Worm (Caenorhabditis elegans): ENCODE data around the gene F13C5.3.

The F13C5.3 gene

DNA sequence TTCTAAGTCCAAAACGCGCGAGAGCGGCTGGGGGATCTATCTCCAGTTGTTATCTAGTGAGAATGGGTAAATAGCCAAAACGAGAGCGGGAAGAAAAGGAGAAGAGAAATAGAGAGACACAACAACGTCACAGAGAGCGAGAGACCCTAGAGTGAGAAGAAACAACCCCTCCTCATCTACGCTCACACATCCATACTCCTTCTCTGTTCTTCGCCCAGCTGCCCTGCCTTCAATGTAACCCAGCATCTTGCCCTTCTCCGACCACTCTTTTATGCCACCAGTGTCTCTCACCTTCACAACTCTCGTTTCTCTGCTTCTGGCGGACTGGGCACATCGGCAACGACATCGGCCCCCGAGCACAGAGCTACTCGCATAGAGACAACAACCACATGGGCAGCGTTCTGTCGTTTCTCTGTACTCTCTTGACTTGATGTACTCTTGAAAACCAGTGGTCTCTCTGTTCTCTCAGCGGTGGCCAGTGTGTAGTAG lies 6.1 kb downstream of the F13C5.3 start (continued):
- TF ChIP-seq elt-4 (tag; optimal IDR thresholded peaks at IDR 0.05) (no peak), syd-9 (tag; optimal IDR thresholded peaks at IDR 0.05) (peak; percentile 84), hlh-13 (GFP tag; optimal IDR thresholded peaks at IDR 0.05) (peak; percentile 7), hlh-8 (tag; optimal IDR thresholded peaks at IDR 0.05) (peak; percentile 90), hlh-30 (tag; optimal IDR thresholded peaks at IDR 0.05; ENCODE audit: insufficient read depth) (peak; percentile 88), ceh-2 (tag; optimal IDR thresholded peaks at IDR 0.05) (peak; percentile 47), fkh-10 (GFP tag; optimal IDR thresholded peaks at IDR 0.05) (peak; percentile 21), nfya-1 (tag; optimal IDR thresholded peaks at IDR 0.05) (peak; percentile 83), tbx-7 (tag; optimal IDR thresholded peaks at IDR 0.05) (peak; percentile 55), Y22D7AL.16 (tag; optimal IDR thresholded peaks at IDR 0.05) (no peak), rnt-1 (tag; optimal IDR thresholded peaks at IDR 0.05) (peak; percentile 92), gmeb-2 (tag; optimal IDR thresholded peaks at IDR 0.05) (no peak), madf-2 (tag; optimal IDR thresholded peaks at IDR 0.05) (peak; percentile 38), K09A11.1 (tag; optimal IDR thresholded peaks at IDR 0.05; ENCODE audit: insufficient read depth) (no peak), npax-4 (tag; optimal IDR thresholded peaks at IDR 0.05) (no peak), lim-6 (tag; optimal IDR thresholded peaks at IDR 0.05) (no peak), fax-1 (tag; optimal IDR thresholded peaks at IDR 0.05) (peak; percentile 6), ceh-48 (tag; optimal IDR thresholded peaks at IDR 0.05) (no peak), tbx-2 (tag; optimal IDR thresholded peaks at IDR 0.05) (peak; percentile 94), ets-4 (tag; optimal IDR thresholded peaks at IDR 0.05) (no peak), lin-11 (tag; optimal IDR thresholded peaks at IDR 0.05) (no peak), ceh-18 (tag; optimal IDR thresholded peaks at IDR 0.05) (peak; percentile 97), ceh-6 (GFP tag; optimal IDR thresholded peaks at IDR 0.05) (no peak), T23F11.4 (GFP tag; optimal IDR thresholded peaks at IDR 0.05) (peak; percentile 21)

DNA sequence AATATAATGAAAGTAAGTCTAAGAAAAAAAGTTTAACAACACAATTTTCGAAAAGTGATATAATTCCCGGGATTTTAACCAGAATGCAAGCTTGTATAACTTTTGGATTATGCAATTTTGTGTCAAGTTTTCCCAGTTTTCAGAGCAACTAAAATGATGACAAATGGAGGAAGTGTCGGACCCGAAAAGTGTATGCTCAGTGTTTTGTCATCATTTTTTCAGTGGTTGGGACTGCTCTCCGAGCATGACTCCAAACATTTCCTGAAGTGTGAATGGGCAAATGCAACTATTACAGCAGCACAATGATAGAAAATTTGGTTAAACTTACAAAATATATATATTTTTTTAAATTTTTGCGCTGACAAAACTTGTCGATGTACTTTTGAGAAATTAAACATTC lies 8.3 kb downstream of the F13C5.3 start:
- TF ChIP-seq ceh-34 (tag; optimal IDR thresholded peaks at IDR 0.05) (no peak), ceh-14 (tag; optimal IDR thresholded peaks at IDR 0.05) (no peak), hlh-30 (tag; optimal IDR thresholded peaks at IDR 0.05; ENCODE audit: insufficient read depth) (no peak), K02D7.2 (tag; optimal IDR thresholded peaks at IDR 0.05) (no peak), unc-42 (tag; optimal IDR thresholded peaks at IDR 0.05) (no peak), dmd-4 (tag; optimal IDR thresholded peaks at IDR 0.05; ENCODE audit: borderline replicate concordance) (no peak), sdc-2 (tag; optimal IDR thresholded peaks at IDR 0.05) (no peak), ttx-3 (tag; optimal IDR thresholded peaks at IDR 0.05) (no peak), syd-9 (tag; optimal IDR thresholded peaks at IDR 0.05) (no peak), ceh-45 (GFP tag; IDR thresholded peaks at IDR 0.05) (no peak), pha-4 (tag; optimal IDR thresholded peaks at IDR 0.05) (no peak), pros-1 (tag; optimal IDR thresholded peaks at IDR 0.05) (no peak), pqm-1 (tag; optimal IDR thresholded peaks at IDR 0.05) (no peak), nhr-11 (tag; optimal IDR thresholded peaks at IDR 0.05) (no peak)

DNA sequence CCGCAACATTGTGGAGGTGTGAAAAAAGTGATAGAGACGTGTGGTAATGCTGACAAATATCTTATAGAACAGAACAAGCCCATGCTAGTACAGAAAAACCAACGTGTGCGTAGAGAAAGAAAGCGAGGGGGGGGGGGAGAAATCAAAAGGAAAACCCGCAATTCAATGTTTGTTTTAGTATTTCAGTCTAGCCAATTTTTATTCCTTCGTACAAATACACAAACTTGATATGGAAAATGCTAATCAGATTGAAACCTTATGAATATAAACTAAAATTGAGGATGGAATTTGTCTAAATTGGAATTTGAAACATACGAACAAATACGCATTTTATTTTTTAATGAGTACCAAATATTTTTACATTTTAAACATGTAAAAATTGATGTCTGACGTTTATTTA lies 11.6 kb downstream of the F13C5.3 start, which contains the start of gene mrp-1:
TSS of gene mrp-1 (minus strand) at position 101 of the 400 bp plus-strand sequence.
- TF ChIP-seq pat-9 (tag; optimal IDR thresholded peaks at IDR 0.05) (no peak), hlh-15 (tag; optimal IDR thresholded peaks at IDR 0.05) (no peak), fkh-6 (tag; optimal IDR thresholded peaks at IDR 0.05) (no peak), ceh-9 (tag; optimal IDR thresholded peaks at IDR 0.05) (no peak), ceh-18 (tag; optimal IDR thresholded peaks at IDR 0.05) (no peak), odd-2 (tag; optimal IDR thresholded peaks at IDR 0.05) (no peak), rnt-1 (tag; optimal IDR thresholded peaks at IDR 0.05) (no peak), dmd-4 (tag; optimal IDR thresholded peaks at IDR 0.05; ENCODE audit: borderline replicate concordance) (no peak), ceh-45 (GFP tag; IDR thresholded peaks at IDR 0.05) (no peak), ceh-48 (tag; optimal IDR thresholded peaks at IDR 0.05) (no peak), ceh-6 (GFP tag; optimal IDR thresholded peaks at IDR 0.05) (no peak), lim-6 (tag; optimal IDR thresholded peaks at IDR 0.05) (no peak), pha-2 (tag; optimal IDR thresholded peaks at IDR 0.05) (no peak), che-1 (tag; optimal IDR thresholded peaks at IDR 0.05) (no peak), ceh-34 (tag; optimal IDR thresholded peaks at IDR 0.05) (no peak), T23F11.4 (GFP tag; optimal IDR thresholded peaks at IDR 0.05) (no peak), ceh-24 (tag; optimal IDR thresholded peaks at IDR 0.05) (no peak), madf-2 (tag; optimal IDR thresholded peaks at IDR 0.05) (no peak)

All from whole organism, late embryonic.